Worm (Caenorhabditis elegans): ENCODE results near the gene ugt-7.

DNA sequence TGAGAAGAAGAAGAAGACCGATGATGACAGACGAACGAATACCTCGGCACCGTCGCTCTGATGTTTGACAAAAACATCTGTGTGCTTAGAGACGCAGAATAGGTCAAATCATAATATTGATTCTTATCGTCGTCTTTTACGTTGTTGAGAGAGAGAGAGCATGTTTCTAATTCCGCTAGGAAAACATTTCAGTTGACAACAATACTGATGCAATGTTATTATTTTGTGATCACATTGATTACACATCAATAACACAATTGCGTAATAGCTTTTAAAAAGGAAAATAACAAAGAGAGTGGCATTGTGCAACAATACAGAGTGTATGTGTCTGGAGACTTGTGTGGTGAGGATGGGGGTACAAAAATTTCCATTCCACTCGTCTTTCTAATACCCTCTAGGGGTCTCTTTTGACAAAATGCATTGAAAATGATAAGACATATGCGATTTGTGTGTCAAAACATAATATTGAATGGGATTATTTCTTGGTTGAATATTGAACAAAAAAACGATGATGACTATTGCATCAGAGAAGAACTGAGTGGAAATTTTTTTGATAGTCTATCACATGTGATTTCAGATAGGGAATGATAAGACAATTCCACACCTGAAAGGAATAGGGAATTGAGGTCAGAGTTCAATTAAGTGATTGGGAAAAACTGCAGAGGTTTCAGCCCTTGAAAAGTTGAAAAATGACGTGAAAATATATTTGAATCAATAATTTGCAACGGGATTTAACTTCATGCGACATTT lies 35.5 kb downstream of the ugt-7 start:
- TF ChIP-seq hmbx-1 (tag; optimal IDR thresholded peaks at IDR 0.05) (no peak), hnd-1 (tag; optimal IDR thresholded peaks at IDR 0.05) (no peak), ama-1 (optimal IDR thresholded peaks at IDR 0.05) (no peak), tbx-37 (GFP tag; conservative IDR thresholded peaks at IDR 0.05) (no peak), flt-1 (GFP tag; IDR thresholded peaks at IDR 0.05) (no peak), scrt-1 (GFP tag; IDR thresholded peaks at IDR 0.05) (no peak), sea-1 (GFP tag; conservative IDR thresholded peaks at IDR 0.05) (no peak), aly-1 (tag; optimal IDR thresholded peaks at IDR 0.05) (no peak), ceh-36 (tag; optimal IDR thresholded peaks at IDR 0.05) (no peak), tra-4 (tag; optimal IDR thresholded peaks at IDR 0.05) (no peak), B0310.2 (tag; optimal IDR thresholded peaks at IDR 0.05) (no peak), tbx-11 (GFP tag; IDR thresholded peaks at IDR 0.05) (no peak)
